Worm (Caenorhabditis elegans) whole organism, late embryonic: ENCODE data around the gene oga-1.

ENCODE experiments used
- C38D4.7 ChIP-seq: fragments of 200-800 bp; sonication (Bioruptor generic); optimal IDR thresholded peaks from 2 replicates; lab custom pipeline; 2018; ENCODE audit warnings: mild to moderate bottlenecking, missing genetic modification characterization, moderate library complexity, missing compliant biosample characterization
- F13H6.1 ChIP-seq: sonication (generic microtip); optimal IDR thresholded peaks from 2 replicates; lab custom pipeline; 2016; ENCODE audit warnings: missing genetic modification characterization, missing compliant biosample characterization
- K02D7.2 ChIP-seq: sonication (generic microtip); optimal IDR thresholded peaks from 2 replicates; lab custom pipeline; 2017; ENCODE audit warnings: mild to moderate bottlenecking, missing genetic modification characterization, missing compliant biosample characterization
- K09A11.1 ChIP-seq: sonication (generic microtip); optimal IDR thresholded peaks from 2 replicates; lab custom pipeline; 2017; ENCODE audit warnings: antibody characterized with exemption, mild to moderate bottlenecking, missing genetic modification characterization, missing compliant biosample characterization; ENCODE audit not compliant: insufficient read depth
- ahr-1 ChIP-seq: sonication (generic microtip); optimal IDR thresholded peaks from 2 replicates; lab custom pipeline; 2016; ENCODE audit warnings: missing genetic modification characterization, missing compliant biosample characterization
- ceh-18 ChIP-seq: sonication (generic microtip); optimal IDR thresholded peaks from 2 replicates; lab custom pipeline; 2016; ENCODE audit warnings: missing genetic modification characterization, missing compliant biosample characterization
- ceh-22 ChIP-seq: sonication (generic microtip); optimal IDR thresholded peaks from 2 replicates; lab custom pipeline; 2017; ENCODE audit warnings: missing biosample characterization, missing genetic modification characterization
- ceh-30 ChIP-seq: fragments of 150-350 bp; optimal IDR thresholded peaks from 2 replicates; lab custom pipeline; 2014; ENCODE audit warnings: missing biosample characterization, missing genetic modification characterization
- ceh-31 ChIP-seq: sonication (generic microtip); optimal IDR thresholded peaks from 2 replicates; lab custom pipeline; 2016; ENCODE audit warnings: missing genetic modification characterization, missing compliant biosample characterization
- ceh-48 ChIP-seq: sonication (generic microtip); optimal IDR thresholded peaks from 2 replicates; lab custom pipeline; 2016; ENCODE audit warnings: missing genetic modification characterization, inconsistent platforms, missing compliant biosample characterization
- ceh-6 ChIP-seq: fragments of 200-800 bp; sonication (Bioruptor generic); optimal IDR thresholded peaks from 2 replicates; lab custom pipeline; 2018; ENCODE audit warnings: mild to moderate bottlenecking, missing genetic modification characterization, missing compliant biosample characterization
- che-1 ChIP-seq: sonication (generic microtip); optimal IDR thresholded peaks from 2 replicates; lab custom pipeline; 2016; ENCODE audit warnings: mild to moderate bottlenecking, missing genetic modification characterization, missing compliant biosample characterization
- dmd-4 ChIP-seq: sonication (generic microtip); optimal IDR thresholded peaks from 2 replicates; lab custom pipeline; 2016; ENCODE audit warnings: borderline replicate concordance, missing genetic modification characterization, missing compliant biosample characterization
- elt-4 ChIP-seq: sonication (generic microtip); optimal IDR thresholded peaks from 2 replicates; lab custom pipeline; 2016; ENCODE audit warnings: missing genetic modification characterization, missing compliant biosample characterization
- ets-4 ChIP-seq: sonication (generic microtip); optimal IDR thresholded peaks from 2 replicates; lab custom pipeline; 2016; ENCODE audit warnings: missing genetic modification characterization, missing compliant biosample characterization
- fax-1 ChIP-seq: sonication (generic microtip); optimal IDR thresholded peaks from 2 replicates; lab custom pipeline; 2016; ENCODE audit warnings: missing genotype, missing genetic modification characterization, missing compliant biosample characterization
- fkh-10 ChIP-seq: fragments of 150-350 bp; optimal IDR thresholded peaks from 2 replicates; lab custom pipeline; 2014; ENCODE audit warnings: missing biosample characterization, missing genetic modification reagents, missing genetic modification characterization
- gmeb-2 ChIP-seq: sonication (generic microtip); optimal IDR thresholded peaks from 2 replicates; lab custom pipeline; 2016; ENCODE audit warnings: missing genetic modification characterization, inconsistent platforms, missing compliant biosample characterization
- hlh-15 ChIP-seq: sonication (generic microtip); optimal IDR thresholded peaks from 2 replicates; lab custom pipeline; 2016; ENCODE audit warnings: missing genetic modification characterization, missing compliant biosample characterization
- hlh-30 ChIP-seq: sonication (generic microtip); optimal IDR thresholded peaks from 2 replicates; lab custom pipeline; 2017; ENCODE audit warnings: antibody characterized with exemption, missing genetic modification characterization, missing compliant biosample characterization; ENCODE audit not compliant: insufficient read depth
- lim-6 ChIP-seq: sonication (generic microtip); optimal IDR thresholded peaks from 2 replicates; lab custom pipeline; 2016; ENCODE audit warnings: missing genetic modification characterization, missing compliant biosample characterization
- madf-2 ChIP-seq: sonication (generic microtip); optimal IDR thresholded peaks from 2 replicates; lab custom pipeline; 2017; ENCODE audit warnings: missing genetic modification characterization, missing compliant biosample characterization
- mec-3 ChIP-seq: sonication (generic microtip); optimal IDR thresholded peaks from 2 replicates; lab custom pipeline; 2016; ENCODE audit warnings: borderline replicate concordance, missing genetic modification characterization, missing compliant biosample characterization
- nfya-1 ChIP-seq: sonication (generic microtip); optimal IDR thresholded peaks from 2 replicates; lab custom pipeline; 2017; ENCODE audit warnings: missing genetic modification characterization, mild to moderate bottlenecking, missing compliant biosample characterization, antibody characterized with exemption, moderate library complexity
- nhr-11 ChIP-seq: fragments of 150-350 bp; optimal IDR thresholded peaks from 2 replicates; lab custom pipeline; 2014; ENCODE audit warnings: missing biosample characterization, missing genetic modification characterization
- npax-4 ChIP-seq: sonication (generic microtip); optimal IDR thresholded peaks from 2 replicates; lab custom pipeline; 2016; ENCODE audit warnings: missing genetic modification characterization, missing compliant biosample characterization
- odd-2 ChIP-seq: sonication (generic microtip); optimal IDR thresholded peaks from 2 replicates; lab custom pipeline; 2017; ENCODE audit warnings: antibody characterized with exemption, mild to moderate bottlenecking, missing genetic modification characterization, missing compliant biosample characterization
- pag-3 ChIP-seq: sonication (generic microtip); optimal IDR thresholded peaks from 2 replicates; lab custom pipeline; 2016; ENCODE audit warnings: missing compliant biosample characterization, missing genetic modification characterization, borderline replicate concordance
- pat-9 ChIP-seq: fragments of 200-800 bp; sonication (Bioruptor generic); optimal IDR thresholded peaks from 2 replicates; lab custom pipeline; 2018; ENCODE audit warnings: mild to moderate bottlenecking, missing genetic modification characterization, moderate library complexity, missing compliant biosample characterization
- pqm-1 ChIP-seq: sonication (generic microtip); optimal IDR thresholded peaks from 2 replicates; lab custom pipeline; 2016; ENCODE audit warnings: missing genetic modification characterization, missing compliant biosample characterization
- pros-1 ChIP-seq: fragments of 150-350 bp; optimal IDR thresholded peaks from 2 replicates; lab custom pipeline; 2014; ENCODE audit warnings: missing biosample characterization, missing genetic modification reagents, missing genetic modification characterization
- ref-2 ChIP-seq: sonication (generic microtip); optimal IDR thresholded peaks from 2 replicates; lab custom pipeline; 2016; ENCODE audit warnings: missing genetic modification characterization, missing compliant biosample characterization
- sox-2 ChIP-seq: fragments of 200-800 bp; sonication (Bioruptor generic); IDR thresholded peaks from 2 replicates; pipeline ENCODE4 v1.3.6; 2022; ENCODE audit warnings: missing genetic modification reagents, missing genetic modification characterization, missing compliant biosample characterization
- sox-4 ChIP-seq: sonication (generic microtip); optimal IDR thresholded peaks from 2 replicates; lab custom pipeline; 2017; ENCODE audit warnings: mild to moderate bottlenecking, missing genetic modification characterization, inconsistent platforms, missing compliant biosample characterization
- syd-9 ChIP-seq: sonication (generic microtip); optimal IDR thresholded peaks from 2 replicates; lab custom pipeline; 2016; ENCODE audit warnings: mild to moderate bottlenecking, missing genetic modification characterization, moderate library complexity, missing compliant biosample characterization
- tbx-2 ChIP-seq: sonication (generic microtip); optimal IDR thresholded peaks from 2 replicates; lab custom pipeline; 2016; ENCODE audit warnings: missing genetic modification characterization, missing compliant biosample characterization
- tbx-7 ChIP-seq: sonication (generic microtip); optimal IDR thresholded peaks from 2 replicates; lab custom pipeline; 2016; ENCODE audit warnings: missing genotype, missing genetic modification characterization, missing compliant biosample characterization
- unc-3 ChIP-seq, 2 experiments: fragments of 200-800 bp in 1 of 2; sonication (Bioruptor generic) in 1 of 2; sonication (generic microtip) in 1 of 2; conservative IDR thresholded peaks in 1 of 2; optimal IDR thresholded peaks in 1 of 2; 2 replicates each; pipeline versions ENCODE4 v1.3.6 to Lab custom; 2016 to 2022; ENCODE audit warnings: missing compliant biosample characterization in 2 of 2, missing genetic modification characterization in 2 of 2, missing genetic modification reagents in 1 of 2
- unc-42 ChIP-seq: sonication (generic microtip); optimal IDR thresholded peaks from 2 replicates; lab custom pipeline; 2016; ENCODE audit warnings: missing genotype, missing genetic modification characterization, missing compliant biosample characterization
- unc-55 ChIP-seq: sonication (generic microtip); optimal IDR thresholded peaks from 2 replicates; lab custom pipeline; 2017; ENCODE audit warnings: missing biosample characterization, missing genetic modification reagents, missing genetic modification characterization
- unc-86 ChIP-seq: sonication (generic microtip); optimal IDR thresholded peaks from 2 replicates; lab custom pipeline; 2016; ENCODE audit warnings: missing genetic modification characterization, missing compliant biosample characterization
- ztf-16 ChIP-seq: sonication (generic microtip); optimal IDR thresholded peaks from 2 replicates; lab custom pipeline; 2017; ENCODE audit warnings: missing genetic modification characterization, missing compliant biosample characterization

The oga-1 gene

DNA sequence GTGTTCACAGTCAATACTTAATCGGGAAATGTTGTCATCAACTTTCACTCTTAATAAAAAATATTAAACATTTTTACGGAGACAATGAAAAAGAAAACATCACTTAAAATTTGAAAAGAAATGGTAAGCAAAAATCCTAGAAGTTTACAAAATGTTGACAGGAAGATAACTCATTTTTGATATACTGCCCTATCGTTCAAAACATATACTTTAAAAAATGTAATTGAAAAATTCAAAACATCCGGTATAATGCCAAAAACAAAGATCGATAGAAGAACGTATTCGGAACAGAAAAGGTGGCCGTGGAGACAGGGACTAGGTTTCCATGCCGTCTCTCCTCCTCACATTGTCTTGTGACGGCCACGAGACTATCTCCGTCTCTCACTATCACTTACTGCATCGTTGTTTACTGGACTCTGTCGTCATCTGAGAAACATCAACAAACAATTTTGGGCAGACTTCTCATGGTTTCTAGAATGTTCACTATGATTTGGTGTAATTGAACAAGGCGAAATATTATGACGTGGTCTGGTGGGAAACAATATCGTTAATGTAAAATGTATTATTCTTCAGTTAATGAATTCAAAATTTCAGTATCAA, at the start of gene oga-1 (continued):
- TF ChIP-seq mec-3 (tag; lab: Kevin White, UChicago) = no peak
- no peak for TF ChIP-seq gmeb-2
- no peak for TF ChIP-seq C38D4.7
- no peak for TF ChIP-seq dmd-4
- no peak for TF ChIP-seq odd-2
- TF ChIP-seq unc-55 (GFP tag; lab: Kevin White, UChicago) = no peak
- no peak for TF ChIP-seq ceh-18
- no peak for TF ChIP-seq pros-1 (tag; lab: Kevin White, UChicago)
- TF ChIP-seq madf-2 (tag; lab: Kevin White, UChicago) = no peak
- no peak for TF ChIP-seq ceh-48 (tag; lab: Kevin White, UChicago)
- no peak for TF ChIP-seq unc-42
- TF ChIP-seq ztf-16 (tag; lab: Kevin White, UChicago) = no peak
- no peak for TF ChIP-seq unc-86 (tag; lab: Kevin White, UChicago)
- peak; percentile 97 for TF ChIP-seq hlh-30 (tag; lab: Kevin White, UChicago)
- no peak for TF ChIP-seq syd-9 (tag; lab: Kevin White, UChicago)
- peak; percentile 73 for TF ChIP-seq ceh-31

DNA sequence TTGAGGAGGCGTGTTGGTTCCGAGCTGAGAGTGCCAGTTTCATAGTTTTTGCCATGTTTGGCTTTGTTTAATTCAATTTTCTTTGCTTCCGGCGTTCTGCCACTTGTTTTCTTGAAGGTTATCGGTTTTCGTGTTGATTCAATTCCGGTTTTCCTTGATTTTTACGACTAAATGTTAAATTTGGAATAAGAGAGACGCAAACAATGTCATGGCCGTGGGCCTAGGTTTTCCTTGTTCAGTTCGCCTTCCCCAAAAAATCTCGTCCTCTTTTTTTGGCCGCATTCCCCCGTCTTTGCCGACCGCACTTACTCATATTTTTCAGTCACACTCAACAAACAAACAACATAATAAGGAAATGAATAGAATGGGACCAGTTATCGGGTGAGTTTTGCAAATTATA, 46.5 kb upstream of the oga-1 start, which contains the start of gene C23F12.9:
TSS of gene C23F12.9 (plus strand) at position 301 of the 400 bp plus-strand sequence.
- TF ChIP-seq unc-3 (GFP tag; conservative IDR thresholded peaks at IDR 0.05; lab: Robert Waterston, UW) (no peak), unc-3 (tag; optimal IDR thresholded peaks at IDR 0.05; lab: Kevin White, UChicago) (no peak), ceh-18 (no peak), che-1 (tag; lab: Kevin White, UChicago) (no peak), ceh-30 (no peak), tbx-2 (no peak), ztf-16 (tag; lab: Kevin White, UChicago) (no peak), nfya-1 (tag; lab: Kevin White, UChicago) (no peak), ets-4 (tag; lab: Kevin White, UChicago) (no peak), lim-6 (tag; lab: Kevin White, UChicago) (no peak), K02D7.2 (no peak), ceh-31 (no peak), npax-4 (tag; lab: Kevin White, UChicago) (no peak), ceh-6 (GFP tag; lab: Kevin White, UChicago) (no peak), ahr-1 (no peak)

DNA sequence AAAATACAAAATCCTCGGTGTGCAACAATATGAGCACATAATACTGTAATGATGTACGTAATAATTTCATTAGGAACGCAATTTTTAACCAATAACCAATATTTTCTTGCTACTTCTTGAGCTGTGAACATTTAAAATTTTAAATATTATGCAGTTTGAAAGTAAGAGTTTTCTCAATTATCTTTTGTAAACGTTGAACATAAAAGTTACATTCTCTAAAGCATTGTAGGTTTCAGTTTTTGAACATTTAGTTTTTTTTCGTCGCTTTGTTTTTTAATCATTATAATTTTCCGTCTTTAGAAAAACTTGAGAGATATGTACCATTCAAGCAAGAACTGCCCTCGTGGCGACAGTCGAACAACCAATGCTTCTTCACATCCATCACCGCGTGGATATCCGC, 44.1 kb upstream of the oga-1 start, which contains the start of gene C23F12.3:
TSS of gene C23F12.3 (plus strand) at position 301 of the 400 bp plus-strand sequence.
- TF ChIP-seq ref-2 (no peak), fax-1 (no peak), ceh-22 (tag; lab: Kevin White, UChicago) (no peak), elt-4 (no peak), pat-9 (tag; lab: Kevin White, UChicago) (no peak), pag-3 (no peak), lim-6 (tag; lab: Kevin White, UChicago) (no peak)

DNA sequence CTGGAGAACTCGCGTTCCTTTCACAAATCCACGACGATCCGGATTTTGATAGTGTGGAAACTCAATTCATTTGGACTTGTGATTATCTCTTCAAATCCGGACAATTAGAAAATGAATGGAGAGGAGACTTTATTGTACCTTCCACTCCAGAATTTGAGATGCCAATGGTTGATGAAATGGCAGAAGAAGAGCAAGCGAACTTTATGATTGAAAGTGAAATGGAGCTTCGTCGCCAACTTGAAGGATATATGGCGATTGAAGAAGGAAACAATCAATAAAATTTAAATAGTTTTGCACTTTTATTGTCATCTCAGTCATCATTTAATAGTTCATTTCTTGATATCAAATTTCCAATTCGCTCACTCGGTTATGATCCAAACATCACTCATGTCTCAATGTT, 41.5 kb upstream of the oga-1 start:
- no peak for TF ChIP-seq lim-6 (tag; lab: Kevin White, UChicago)
- TF ChIP-seq ahr-1 = no peak
- TF ChIP-seq sox-4 = no peak
- TF ChIP-seq fkh-10 (GFP tag; lab: Kevin White, UChicago) = no peak
- TF ChIP-seq tbx-7 (tag; lab: Kevin White, UChicago) = no peak
- no peak for TF ChIP-seq tbx-2
- no peak for TF ChIP-seq fax-1
- TF ChIP-seq nhr-11 = no peak
- TF ChIP-seq ceh-6 (GFP tag; lab: Kevin White, UChicago) = no peak
- no peak for TF ChIP-seq hlh-15 (tag; lab: Kevin White, UChicago)
- TF ChIP-seq K09A11.1 (tag; lab: Kevin White, UChicago) = no peak
- TF ChIP-seq pqm-1 (tag; lab: Kevin White, UChicago) = no peak
- TF ChIP-seq nfya-1 (tag; lab: Kevin White, UChicago) = no peak
- no peak for TF ChIP-seq F13H6.1 (tag; lab: Kevin White, UChicago)
- no peak for TF ChIP-seq gmeb-2
- no peak for TF ChIP-seq sox-2 (GFP tag; lab: Robert Waterston, UW)
